Worm (Caenorhabditis elegans): ENCODE measurements around the gene rpl-11.2.

DNA sequence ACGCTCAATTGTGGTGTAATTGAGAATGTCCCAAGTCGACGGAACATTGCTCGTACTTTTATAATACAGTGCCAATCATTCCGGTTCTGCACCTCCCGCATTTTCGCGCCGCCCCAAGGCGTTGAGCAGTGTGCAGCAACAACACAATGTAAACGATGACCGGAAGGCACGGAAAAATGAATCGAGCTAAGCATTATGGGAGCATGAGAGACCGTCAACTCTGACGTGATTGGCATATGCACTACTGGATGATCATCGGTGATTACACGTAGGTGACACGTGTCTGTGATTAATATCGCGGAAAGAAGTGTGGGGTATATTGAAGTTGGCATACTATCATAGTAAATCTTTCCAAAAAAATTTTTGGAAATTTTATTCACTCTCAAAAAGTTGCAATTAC lies 37.5 kb downstream of the rpl-11.2 start, which contains the start of gene T24C12.4:
- no peak for TF ChIP-seq tab-1 (GFP tag; IDR thresholded peaks at IDR 0.05)
- TF ChIP-seq ztf-23 (GFP tag; IDR thresholded peaks at IDR 0.05) = no peak
- TF ChIP-seq cog-1 (tag; optimal IDR thresholded peaks at IDR 0.05) = no peak
- TF ChIP-seq flt-1 (GFP tag; IDR thresholded peaks at IDR 0.05) = no peak
- TF ChIP-seq klf-2 (GFP tag; conservative IDR thresholded peaks at IDR 0.05) = no peak
- TF ChIP-seq T22C8.4 (GFP tag; IDR thresholded peaks at IDR 0.05) = no peak
- no peak for TF ChIP-seq ztf-29 (GFP tag; IDR thresholded peaks at IDR 0.05)
